Worm (Caenorhabditis elegans) whole organism, early embryonic: ENCODE data around the gene har-1.

Experiments
- F13C5.2 ChIP-seq: sonication (generic microtip); optimal IDR thresholded peaks from 2 replicates; lab custom pipeline; 2017; ENCODE audit warnings: mild to moderate bottlenecking, missing genetic modification characterization, inconsistent platforms, missing compliant biosample characterization
- ama-1 ChIP-seq: fragments of 150-350 bp; optimal IDR thresholded peaks from 2 replicates; lab custom pipeline; 2014
- ceh-13 ChIP-seq: fragments of 200-800 bp; sonication (Bioruptor generic); optimal IDR thresholded peaks from 2 replicates; lab custom pipeline; 2018; ENCODE audit warnings: mild to moderate bottlenecking, missing genetic modification characterization, missing compliant biosample characterization
- ets-7 ChIP-seq: sonication (generic microtip); optimal IDR thresholded peaks from 2 replicates; lab custom pipeline; 2016; ENCODE audit warnings: missing genotype, missing genetic modification characterization, missing compliant biosample characterization
- flt-1 ChIP-seq: fragments of 200-800 bp; sonication (Bioruptor generic); IDR thresholded peaks from 2 replicates; pipeline ENCODE4 v1.3.6; 2022; ENCODE audit warnings: missing genetic modification characterization, missing compliant biosample characterization
- hmg-4 ChIP-seq: fragments of 200-800 bp; sonication (Bioruptor generic); optimal IDR thresholded peaks from 2 replicates; lab custom pipeline; 2018; ENCODE audit warnings: mild to moderate bottlenecking, missing genetic modification characterization, missing compliant biosample characterization
- hnd-1 ChIP-seq: sonication (generic microtip); optimal IDR thresholded peaks from 2 replicates; lab custom pipeline; 2016; ENCODE audit warnings: missing genetic modification characterization, missing compliant biosample characterization
- pes-1 ChIP-seq: fragments of 200-800 bp; sonication (Bioruptor generic); IDR thresholded peaks from 2 replicates; pipeline ENCODE4 v1.3.6; 2022; ENCODE audit warnings: missing genetic modification reagents, missing genetic modification characterization, missing compliant biosample characterization
- tbx-11 ChIP-seq: fragments of 200-800 bp; sonication (Bioruptor generic); IDR thresholded peaks from 2 replicates; pipeline ENCODE4 v1.3.6; 2022; ENCODE audit warnings: missing genetic modification characterization, missing compliant biosample characterization
- tra-4 ChIP-seq: sonication (generic microtip); optimal IDR thresholded peaks from 2 replicates; lab custom pipeline; 2017; ENCODE audit warnings: missing genetic modification characterization, missing compliant biosample characterization

DNA sequence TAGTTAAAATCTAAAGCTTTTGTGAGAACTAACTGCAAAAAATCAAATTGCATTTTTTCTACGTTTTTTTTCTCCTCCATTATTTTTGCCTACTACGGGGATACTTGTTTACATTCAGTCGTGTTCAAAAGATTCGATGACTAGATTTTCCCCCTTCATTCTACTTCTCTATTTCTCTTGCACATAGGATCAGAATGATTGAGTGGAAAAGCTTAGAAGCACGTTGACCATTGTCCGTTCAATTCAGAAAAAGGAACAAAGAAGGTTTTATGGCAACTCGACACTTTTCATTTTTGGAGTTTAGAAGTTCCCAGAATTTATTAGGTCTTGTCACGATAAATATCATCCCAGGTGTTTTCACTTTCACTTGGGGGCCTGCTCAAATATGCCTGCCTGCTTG is 14.7 kb upstream of the har-1 start:
- TF ChIP-seq flt-1 (GFP tag; lab: Robert Waterston, UW) (no peak), ama-1 (lab: Kevin White, UChicago) (no peak), pes-1 (no peak), tbx-11 (no peak), hmg-4 (GFP tag; lab: Kevin White, UChicago) (no peak), tra-4 (tag; lab: Kevin White, UChicago) (no peak), hnd-1 (no peak), F13C5.2 (tag; lab: Kevin White, UChicago) (no peak), ceh-13 (GFP tag; lab: Kevin White, UChicago) (no peak), ets-7 (no peak)
